Fruit fly (Drosophila melanogaster) whole organism, embryonic: ENCODE measurements around the gene CG32237.

Source experiments
- Adf1 ChIP-seq: fragments of 200-800 bp; sonication (Bioruptor generic); IDR thresholded peaks from 2 replicates; pipeline ENCODE4 v1.3.6; 2022; ENCODE audit warnings: missing biosample characterization, missing genetic modification characterization
- Antp ChIP-seq: fragments of 200-800 bp; sonication (Bioruptor generic); optimal IDR thresholded peaks from 3 replicates; lab custom pipeline; 2016; ENCODE audit warnings: missing biosample characterization, missing genetic modification characterization
- Atf-2 ChIP-seq: fragments of 200-800 bp; sonication (Bioruptor generic); optimal IDR thresholded peaks from 2 replicates; lab custom pipeline; 2016; ENCODE audit warnings: missing biosample characterization, missing genetic modification characterization
- Awh ChIP-seq: fragments of 200-800 bp; sonication (Bioruptor generic); IDR thresholded peaks from 2 replicates; pipeline ENCODE4, ENCODE4 v1.3.6; 2022; ENCODE audit warnings: missing biosample characterization, missing genetic modification characterization
- Blimp-1 ChIP-seq: fragments of 200-800 bp; sonication (Bioruptor generic); optimal IDR thresholded peaks from 3 replicates; lab custom pipeline; 2018; ENCODE audit warnings: missing biosample characterization, missing genetic modification characterization, mild to moderate bottlenecking, moderate library complexity, missing genetic modification reagents
- CG10147 ChIP-seq: fragments of 200-800 bp; sonication (Bioruptor generic); optimal IDR thresholded peaks from 2 replicates; lab custom pipeline; 2019; ENCODE audit warnings: missing biosample characterization, mild to moderate bottlenecking, missing genetic modification characterization, moderate library complexity
- CG11456 ChIP-seq: fragments of 200-800 bp; sonication (Bioruptor generic); IDR thresholded peaks from 3 replicates; pipeline ENCODE4 v1.3.6; 2022; ENCODE audit warnings: missing biosample characterization, missing genetic modification characterization
- CG12942 ChIP-seq: fragments of 200-800 bp; sonication (Bioruptor generic); optimal IDR thresholded peaks from 3 replicates; lab custom pipeline; 2016; ENCODE audit warnings: missing biosample characterization, missing genetic modification characterization
- CG15601 ChIP-seq: fragments of 200-800 bp; sonication (Bioruptor generic); optimal IDR thresholded peaks from 3 replicates; lab custom pipeline; 2019; ENCODE audit warnings: missing biosample characterization, mild to moderate bottlenecking, missing genetic modification characterization, moderate library complexity
- CG18764 ChIP-seq: fragments of 200-800 bp; sonication (Bioruptor generic); optimal IDR thresholded peaks from 3 replicates; lab custom pipeline; 2016; ENCODE audit warnings: missing biosample characterization, missing genetic modification characterization
- CG2202 ChIP-seq: fragments of 200-800 bp; sonication (Bioruptor generic); optimal IDR thresholded peaks from 2 replicates; lab custom pipeline; 2018; ENCODE audit warnings: missing biosample characterization, mild to moderate bottlenecking, missing genetic modification characterization
- CG3065 ChIP-seq: fragments of 200-800 bp; sonication (Bioruptor generic); optimal IDR thresholded peaks from 2 replicates; lab custom pipeline; 2016; ENCODE audit warnings: missing biosample characterization, missing genetic modification characterization
- CG32532 ChIP-seq: fragments of 200-800 bp; sonication (Bioruptor generic); IDR thresholded peaks from 2 replicates; pipeline ENCODE4 v1.3.6; 2022; ENCODE audit warnings: missing biosample characterization, missing genetic modification characterization
- CG3838 ChIP-seq: fragments of 200-800 bp; sonication (Bioruptor generic); optimal IDR thresholded peaks from 3 replicates; lab custom pipeline; 2016; ENCODE audit warnings: missing biosample characterization, missing genetic modification characterization
- CG4424 ChIP-seq: fragments of 200-800 bp; sonication (Bioruptor generic); optimal IDR thresholded peaks from 3 replicates; lab custom pipeline; 2016; ENCODE audit warnings: missing biosample characterization, missing genetic modification characterization
- CG6272 ChIP-seq: fragments of 200-800 bp; sonication (Bioruptor generic); IDR thresholded peaks from 2 replicates; pipeline ENCODE4 v1.3.6; 2022; ENCODE audit warnings: missing biosample characterization, missing genetic modification characterization
- CG6683 ChIP-seq: fragments of 200-800 bp; sonication (Bioruptor generic); optimal IDR thresholded peaks from 2 replicates; lab custom pipeline; 2017; ENCODE audit warnings: missing biosample characterization, mild to moderate bottlenecking, missing genetic modification characterization, missing genetic modification reagents
- CG7987 ChIP-seq: fragments of 200-800 bp; sonication (Bioruptor generic); optimal IDR thresholded peaks from 2 replicates; lab custom pipeline; 2018; ENCODE audit warnings: missing biosample characterization, mild to moderate bottlenecking, missing genetic modification characterization, moderate library complexity
- CG9609 ChIP-seq: fragments of 200-800 bp; sonication (Bioruptor generic); optimal IDR thresholded peaks from 3 replicates; lab custom pipeline; 2016; ENCODE audit warnings: missing biosample characterization, missing genetic modification characterization
- D ChIP-seq, 2 experiments: fragments of 200-800 bp in 1 of 2; fragments of >200 bp in 1 of 2; sonication (Bioruptor generic) in 1 of 2; optimal IDR thresholded peaks; 2 replicates in 1 of 2; 3 replicates in 1 of 2; lab custom pipeline; 2017; ENCODE audit warnings: mild to moderate bottlenecking in 1 of 2, missing biosample characterization in 1 of 2, missing genetic modification characterization in 1 of 2, missing genetic modification reagents in 1 of 2
- Dad ChIP-seq: fragments of 200-800 bp; sonication (Bioruptor generic); optimal IDR thresholded peaks from 3 replicates; lab custom pipeline; 2016; ENCODE audit warnings: missing biosample characterization, missing genetic modification characterization
- Dbx ChIP-seq: fragments of 200-800 bp; sonication (Bioruptor generic); IDR thresholded peaks from 3 replicates; pipeline ENCODE4 v1.3.6; 2022; ENCODE audit warnings: missing biosample characterization, missing genetic modification characterization
- Eip74EF ChIP-seq, 2 experiments: fragments of 200-800 bp in 1 of 2; fragments of >200 bp in 1 of 2; sonication (Bioruptor generic) in 1 of 2; optimal IDR thresholded peaks; 2 replicates each; lab custom pipeline; 2017 to 2019; ENCODE audit warnings: missing biosample characterization in 2 of 2, missing genetic modification characterization in 2 of 2, mild to moderate bottlenecking in 1 of 2, moderate library complexity in 1 of 2
- Fer2 ChIP-seq: fragments of 200-800 bp; sonication (Bioruptor generic); optimal IDR thresholded peaks from 2 replicates; lab custom pipeline; 2018; ENCODE audit warnings: missing biosample characterization, mild to moderate bottlenecking, missing genetic modification characterization, moderate library complexity
- HLH3B ChIP-seq: fragments of 200-800 bp; sonication (Bioruptor generic); IDR thresholded peaks from 2 replicates; pipeline ENCODE4 v1.3.6; 2022; ENCODE audit warnings: missing biosample characterization, missing genetic modification characterization
- HLH4C ChIP-seq: fragments of 200-800 bp; sonication (Bioruptor generic); IDR thresholded peaks from 3 replicates; pipeline ENCODE4 v1.3.6; 2022; ENCODE audit warnings: missing biosample characterization, missing genetic modification characterization; ENCODE audit not compliant: partially characterized antibody
- HLHmδ ChIP-seq: fragments of 200-800 bp; sonication (Bioruptor generic); optimal IDR thresholded peaks from 2 replicates; lab custom pipeline; 2018; ENCODE audit warnings: missing biosample characterization, mild to moderate bottlenecking, missing genetic modification characterization, moderate library complexity
- Lim3 ChIP-seq: fragments of 200-800 bp; sonication (Bioruptor generic); IDR thresholded peaks from 2 replicates; pipeline ENCODE4 v1.3.6; 2022; ENCODE audit warnings: missing biosample characterization, missing genetic modification characterization
- NK7.1 ChIP-seq: fragments of 200-800 bp; sonication (Bioruptor generic); optimal IDR thresholded peaks from 3 replicates; lab custom pipeline; 2016; ENCODE audit warnings: missing biosample characterization, missing genetic modification characterization
- Nf-YA ChIP-seq: fragments of 200-800 bp; sonication (Bioruptor generic); IDR thresholded peaks from 2 replicates; pipeline ENCODE4 v1.3.6; 2022; ENCODE audit warnings: missing biosample characterization, missing genetic modification characterization
- Oaz ChIP-seq: fragments of 200-800 bp; sonication (Bioruptor generic); IDR thresholded peaks from 2 replicates; pipeline ENCODE4 v1.3.6; 2022; ENCODE audit warnings: missing biosample characterization, missing genetic modification characterization
- Opbp ChIP-seq: fragments of 200-800 bp; sonication (Bioruptor generic); IDR thresholded peaks from 3 replicates; pipeline ENCODE4 v1.3.6; 2022; ENCODE audit warnings: missing biosample characterization, missing genetic modification characterization; ENCODE audit not compliant: partially characterized antibody
- Side ChIP-seq: fragments of 200-800 bp; sonication (Bioruptor generic); optimal IDR thresholded peaks from 2 replicates; lab custom pipeline; 2016; ENCODE audit warnings: missing biosample characterization, missing genetic modification characterization
- Usf ChIP-seq: fragments of 200-800 bp; sonication (Bioruptor generic); optimal IDR thresholded peaks from 2 replicates; lab custom pipeline; 2017; ENCODE audit warnings: missing genotype, missing biosample characterization, missing genetic modification characterization
- cato ChIP-seq: fragments of 200-800 bp; sonication (Bioruptor generic); optimal IDR thresholded peaks from 2 replicates; lab custom pipeline; 2016; ENCODE audit warnings: missing biosample characterization, missing genetic modification characterization, borderline replicate concordance
- caup ChIP-seq: fragments of 200-800 bp; sonication (Bioruptor generic); optimal IDR thresholded peaks from 3 replicates; lab custom pipeline; 2017; ENCODE audit warnings: missing biosample characterization, mild to moderate bottlenecking, missing genetic modification characterization, moderate library complexity; ENCODE audit not compliant: severe bottlenecking
- chif ChIP-seq, 2 experiments: fragments of 200-800 bp; sonication (Bioruptor generic); optimal IDR thresholded peaks; 3 replicates each; lab custom pipeline; 2016; ENCODE audit warnings: missing biosample characterization in 2 of 2, missing genetic modification characterization in 2 of 2
- crp ChIP-seq, 2 experiments: fragments of 200-800 bp; sonication (Bioruptor generic); optimal IDR thresholded peaks; 2 replicates in 1 of 2; 3 replicates in 1 of 2; lab custom pipeline; 2017; ENCODE audit warnings: missing biosample characterization in 2 of 2, missing genetic modification characterization in 2 of 2, mild to moderate bottlenecking in 1 of 2, moderate library complexity in 1 of 2
- dan ChIP-seq: fragments of 200-800 bp; sonication (Bioruptor generic); IDR thresholded peaks from 2 replicates; pipeline ENCODE4 v1.3.6; 2022; ENCODE audit warnings: missing biosample characterization, missing genetic modification characterization
- grn ChIP-seq: fragments of 200-800 bp; sonication (Bioruptor generic); optimal IDR thresholded peaks from 3 replicates; lab custom pipeline; 2017; ENCODE audit warnings: missing biosample characterization, missing genetic modification characterization
- nmo ChIP-seq: fragments of 200-800 bp; sonication (Bioruptor generic); optimal IDR thresholded peaks from 2 replicates; lab custom pipeline; 2018; ENCODE audit warnings: missing biosample characterization, mild to moderate bottlenecking, missing genetic modification characterization, moderate library complexity
- org-1 ChIP-seq: fragments of 200-800 bp; sonication (Bioruptor generic); optimal IDR thresholded peaks from 2 replicates; lab custom pipeline; 2017; ENCODE audit warnings: missing biosample characterization, missing genetic modification characterization
- p53 ChIP-seq: fragments of 200-800 bp; sonication (Bioruptor generic); optimal IDR thresholded peaks from 2 replicates; lab custom pipeline; 2016; ENCODE audit warnings: missing biosample characterization, missing genetic modification characterization
- ro ChIP-seq: fragments of 200-800 bp; sonication (Bioruptor generic); IDR thresholded peaks from 2 replicates; pipeline ENCODE4 v1.3.6; 2022; ENCODE audit warnings: missing biosample characterization, missing genetic modification characterization
- sd ChIP-seq: fragments of 200-800 bp; sonication (Bioruptor generic); optimal IDR thresholded peaks from 3 replicates; lab custom pipeline; 2018; ENCODE audit warnings: missing biosample characterization, mild to moderate bottlenecking, missing genetic modification characterization, moderate library complexity
- seq ChIP-seq: fragments of 200-800 bp; sonication (Bioruptor generic); IDR thresholded peaks from 2 replicates; pipeline ENCODE4 v1.3.6; 2022; ENCODE audit warnings: missing biosample characterization, missing genetic modification characterization
- sisA ChIP-seq: fragments of 200-800 bp; sonication (Bioruptor generic); IDR thresholded peaks from 2 replicates; pipeline ENCODE4 v1.3.6; 2022; ENCODE audit warnings: missing biosample characterization, missing genetic modification characterization
- sug ChIP-seq: fragments of 200-800 bp; optimal IDR thresholded peaks from 2 replicates; lab custom pipeline; 2019; ENCODE audit warnings: missing biosample characterization, mild to moderate bottlenecking, missing genetic modification characterization, moderate library complexity
- toy ChIP-seq: fragments of 200-800 bp; sonication (Bioruptor generic); IDR thresholded peaks from 2 replicates; pipeline ENCODE4 v1.3.6; 2022; ENCODE audit warnings: missing biosample characterization, missing genetic modification characterization
- wek ChIP-seq: fragments of 200-800 bp; sonication (Bioruptor generic); optimal IDR thresholded peaks from 3 replicates; lab custom pipeline; 2018; ENCODE audit warnings: missing biosample characterization, mild to moderate bottlenecking, missing genetic modification characterization, moderate library complexity
- wor ChIP-seq: fragments of 200-800 bp; sonication (Bioruptor generic); IDR thresholded peaks from 2 replicates; pipeline ENCODE4 v1.3.6; 2022; ENCODE audit warnings: missing biosample characterization, missing genetic modification characterization

CG32237 gene

DNA sequence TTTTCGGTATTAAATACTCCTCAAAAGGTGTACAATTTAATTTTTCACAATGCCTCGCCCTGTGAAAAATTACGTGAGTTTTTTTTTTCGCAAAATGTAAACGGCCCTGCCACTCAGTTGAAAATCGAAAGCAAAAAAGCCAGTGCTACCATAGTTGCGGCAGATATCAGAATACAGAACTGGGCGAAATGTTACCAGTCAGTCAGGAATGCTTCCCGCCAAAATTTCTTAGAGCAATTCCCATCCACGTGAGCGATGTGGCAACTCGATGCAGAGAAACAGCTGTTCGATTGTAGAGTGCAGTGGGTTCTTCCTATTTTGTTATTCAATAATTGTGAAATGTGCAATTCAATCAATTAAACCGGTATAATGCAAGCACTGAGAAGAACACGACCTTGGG is 26.7 kb downstream of the CG32237 start, which contains the start of the genes Dhc64C and LeuRS-m (continued):
- TF ChIP-seq HLH4C (peak; percentile 63), CG4424 (GFP tag; lab: Kevin White, UChicago) (no peak), CG2202 (tag; lab: Kevin White, UChicago) (no peak), Adf1 (GFP tag; lab: Robert Waterston, UW) (no peak), wor (GFP tag; lab: Robert Waterston, UW) (no peak), HLH3B (no peak), chif (GFP tag; optimal IDR thresholded peaks at IDR 0.05; lab: Kevin White, UChicago) (peak in 1 of 2 experiments; percentile 24), Side (GFP tag; lab: Kevin White, UChicago) (peak; percentile 56), p53 (peak; percentile 47), CG3838 (GFP tag; lab: Kevin White, UChicago) (no peak), crp (GFP tag; optimal IDR thresholded peaks at IDR 0.05; lab: Kevin White, UChicago) (peak; percentile 93 to 99), Dad (GFP tag; lab: Kevin White, UChicago) (peak; percentile 18), Awh (GFP tag; lab: Robert Waterston, UW) (no peak), sd (tag; lab: Kevin White, UChicago) (no peak), D (optimal IDR thresholded peaks at IDR 0.05; lab: Kevin White, UChicago) (no peak), D (GFP tag; optimal IDR thresholded peaks at IDR 0.05; lab: Kevin White, UChicago) (no peak), CG15601 (peak; percentile 66), wek (GFP tag; lab: Kevin White, UChicago) (no peak), CG10147 (GFP tag; lab: Kevin White, UChicago) (peak; percentile 23), HLHmδ (GFP tag; lab: Kevin White, UChicago) (no peak), CG18764 (no peak), CG6683 (GFP tag; lab: Kevin White, UChicago) (no peak), sisA (no peak), Opbp (GFP tag; lab: Robert Waterston, UW) (peak; percentile 68; the same call in 2 of the 3 replicates), Antp (peak; percentile 71), Nf-YA (GFP tag; lab: Robert Waterston, UW) (peak; percentile 30; the same call in 1 of the 2 replicates), Eip74EF (GFP tag; optimal IDR thresholded peaks at IDR 0.05; lab: Kevin White, UChicago) (no peak), caup (no peak), Fer2 (tag; lab: Kevin White, UChicago) (no peak), CG3065 (GFP tag; lab: Kevin White, UChicago) (no peak), Lim3 (GFP tag; lab: Robert Waterston, UW) (no peak), Usf (GFP tag; lab: Kevin White, UChicago) (no peak), CG32532 (GFP tag; lab: Robert Waterston, UW) (no peak), dan (GFP tag; lab: Robert Waterston, UW) (no peak), seq (GFP tag; lab: Robert Waterston, UW) (no peak), cato (no peak), toy (GFP tag; lab: Robert Waterston, UW) (no peak), nmo (peak; percentile 66), sug (tag; lab: Kevin White, UChicago) (no peak), Atf-2 (GFP tag; lab: Kevin White, UChicago) (no peak), CG7987 (peak; percentile 42), CG6272 (GFP tag; lab: Robert Waterston, UW) (no peak), NK7.1 (GFP tag; lab: Kevin White, UChicago) (no peak), grn (GFP tag; lab: Kevin White, UChicago) (no peak), org-1 (no peak), Oaz (no peak), Blimp-1 (GFP tag; lab: Kevin White, UChicago) (peak; percentile 72), Dbx (0 out of 3 replicates have a peak, but pooled peaks have one; percentile 40), CG9609 (GFP tag; lab: Kevin White, UChicago) (peak; percentile 21), CG11456 (GFP tag; lab: Robert Waterston, UW) (no peak), ro (GFP tag; lab: Robert Waterston, UW) (no peak), CG12942 (peak; percentile 3)
